Worm (Caenorhabditis elegans): Measurements from ENCODE around the gene C18H7.12.

DNA sequence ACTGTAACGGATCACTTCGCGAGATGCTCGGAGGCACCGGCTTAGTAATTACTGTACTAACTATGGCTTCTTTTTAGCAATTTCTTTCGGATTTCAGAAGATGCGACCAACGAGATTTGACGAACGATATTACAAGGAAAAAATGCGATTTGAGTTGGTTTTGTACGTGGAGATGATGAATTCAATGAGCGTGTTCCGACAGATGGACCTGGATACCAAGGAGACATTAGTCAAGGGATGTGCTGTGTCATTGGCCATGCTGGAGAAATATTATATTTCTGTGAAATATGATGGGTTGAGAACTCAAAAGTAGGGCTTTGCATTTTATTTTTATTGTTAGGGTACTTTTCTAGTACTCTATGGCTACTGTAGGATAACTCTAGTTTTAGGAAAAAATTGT is 43.0 kb upstream of the C18H7.12 start:
- TF ChIP-seq nhr-90 (tag; optimal IDR thresholded peaks at IDR 0.05; ENCODE audit: poor library complexity) (no peak), ztf-4 (tag; optimal IDR thresholded peaks at IDR 0.05) (no peak), efl-3 (GFP tag; optimal IDR thresholded peaks at IDR 0.05) (no peak), dpl-1 (GFP tag; optimal IDR thresholded peaks at IDR 0.05) (no peak), aly-2 (tag; optimal IDR thresholded peaks at IDR 0.05) (no peak), xbp-1 (tag; optimal IDR thresholded peaks at IDR 0.05) (no peak), F16B12.6 (tag; optimal IDR thresholded peaks at IDR 0.05) (no peak), fkh-10 (GFP tag; optimal IDR thresholded peaks at IDR 0.05) (no peak), nhr-11 (tag; optimal IDR thresholded peaks at IDR 0.05) (no peak)
